Worm (Caenorhabditis elegans): ENCODE data around the gene nduv-3.

nduv-3 gene

ce11 chrIV:2640950-2641349 is at the start of gene nduv-3, which contains the start of gene mdf-2 (continued):
- TF ChIP-seq R02D3.7 (tag; optimal IDR thresholded peaks at IDR 0.05) (no peak), F49E8.2 (tag; optimal IDR thresholded peaks at IDR 0.05; ENCODE audit: borderline replicate concordance) (no peak), mxl-2 (GFP tag; conservative IDR thresholded peaks at IDR 0.05) (no peak), lsy-2 (tag; optimal IDR thresholded peaks at IDR 0.05) (peak in 1 of 2 experiments; percentile 91), lin-1 (GFP tag; IDR thresholded peaks at IDR 0.05) (no peak), egl-43 (GFP tag; IDR thresholded peaks at IDR 0.05) (peak; percentile 57; the same call in 1 of the 2 replicates), fkh-10 (GFP tag; optimal IDR thresholded peaks at IDR 0.05) (no peak), Y48G9A.11 (GFP tag; IDR thresholded peaks at IDR 0.05) (peak; percentile 69), ZK337.2 (GFP tag; IDR thresholded peaks at IDR 0.05) (no peak), unc-62 (GFP tag; optimal IDR thresholded peaks at IDR 0.05 in 1 of 2) (peak in 1 of 2 experiments; percentile 59), unc-62 (tag; optimal IDR thresholded peaks at IDR 0.05) (no peak), mdl-1 (tag; optimal IDR thresholded peaks at IDR 0.05) (no peak), zfp-3 (GFP tag; conservative IDR thresholded peaks at IDR 0.05) (no peak), mes-2 (tag; optimal IDR thresholded peaks at IDR 0.05; ENCODE audit: poor library complexity, severe bottlenecking) (peak; percentile 82), aha-1 (tag) (peak; percentile 72), ceh-28 (tag; optimal IDR thresholded peaks at IDR 0.05) (peak; percentile 63), zip-2 (tag; optimal IDR thresholded peaks at IDR 0.05) (no peak), ces-1 (GFP tag; optimal IDR thresholded peaks at IDR 0.05) (no peak), vab-7 (GFP tag; IDR thresholded peaks at IDR 0.05) (no peak), D1046.2 (GFP tag; IDR thresholded peaks at IDR 0.05) (no peak), dmd-9 (GFP tag; IDR thresholded peaks at IDR 0.05) (no peak), daf-16 (GFP tag; optimal IDR thresholded peaks at IDR 0.05) (no peak), daf-16 (tag; optimal IDR thresholded peaks at IDR 0.05) (peak; percentile 33), ceh-44 (GFP tag; IDR thresholded peaks at IDR 0.05) (no peak), nhr-102 (tag; optimal IDR thresholded peaks at IDR 0.05) (peak; percentile 42), F26F4.8 (GFP tag; conservative IDR thresholded peaks at IDR 0.05) (no peak), ceh-82 (tag; optimal IDR thresholded peaks at IDR 0.05) (no peak), dpl-1 (GFP tag; optimal IDR thresholded peaks at IDR 0.05) (peak; percentile 92), tra-1 (GFP tag; IDR thresholded peaks at IDR 0.05) (no peak), lin-13 (GFP tag; optimal IDR thresholded peaks at IDR 0.05) (peak; percentile 74), F44E2.7 (GFP tag; IDR thresholded peaks at IDR 0.05) (no peak), lin-15B (tag; optimal IDR thresholded peaks at IDR 0.05) (no peak), nhr-48 (tag; optimal IDR thresholded peaks at IDR 0.05) (no peak), mdt-29 (GFP tag; IDR thresholded peaks at IDR 0.05) (no peak; the same call in 1 of the 2 replicates), nhr-42 (GFP tag; IDR thresholded peaks at IDR 0.05) (0 out of 2 replicates have a peak, but pooled peaks have one; percentile 46), lin-39 (tag; optimal IDR thresholded peaks at IDR 0.05) (no peak), daf-8 (GFP tag; IDR thresholded peaks at IDR 0.05) (no peak), dmd-6 (GFP tag; IDR thresholded peaks at IDR 0.05) (peak; percentile 35), lim-7 (GFP tag; IDR thresholded peaks at IDR 0.05) (no peak), dmd-8 (GFP tag; IDR thresholded peaks at IDR 0.05) (no peak), pqm-1 (tag; optimal IDR thresholded peaks at IDR 0.05) (no peak), T20F7.1 (GFP tag; optimal IDR thresholded peaks at IDR 0.05) (peak; percentile 76), nhr-11 (tag; optimal IDR thresholded peaks at IDR 0.05) (peak; percentile 54), zfp-2 (tag; optimal IDR thresholded peaks at IDR 0.05) (no peak), snpc-4 (tag; optimal IDR thresholded peaks at IDR 0.05) (no peak), daf-12 (tag; optimal IDR thresholded peaks at IDR 0.05) (no peak), Y75B8A.6 (GFP tag; IDR thresholded peaks at IDR 0.05) (no peak), nhr-237 (tag; optimal IDR thresholded peaks at IDR 0.05) (no peak), lin-38 (GFP tag; IDR thresholded peaks at IDR 0.05) (peak; percentile 83), ZK546.5 (tag; optimal IDR thresholded peaks at IDR 0.05) (no peak), skn-1 (tag; optimal IDR thresholded peaks at IDR 0.05) (no peak), nhr-77 (tag; optimal IDR thresholded peaks at IDR 0.05) (no peak), nhr-25 (tag; optimal IDR thresholded peaks at IDR 0.05; ENCODE audit: borderline replicate concordance, insufficient read depth) (no peak)

Measured in whole organism, L4 larva.